Worm (Caenorhabditis elegans) whole organism, young adult: ENCODE results near the gene F56D6.11.

Experiments
- B0035.1 ChIP-seq: sonication (generic microtip); optimal IDR thresholded peaks from 2 replicates; lab custom pipeline; 2016; ENCODE audit warnings: missing genetic modification characterization, mild to moderate bottlenecking, missing compliant biosample characterization, missing genotype, missing genetic modification reagents
- B0261.1 ChIP-seq: sonication (generic microtip); optimal IDR thresholded peaks from 2 replicates; lab custom pipeline; 2016; ENCODE audit warnings: mild to moderate bottlenecking, missing genetic modification characterization, moderate library complexity, missing compliant biosample characterization
- C06A6.2 ChIP-seq: fragments of 200-800 bp; sonication (Bioruptor generic); conservative IDR thresholded peaks from 2 replicates; pipeline ENCODE4 v1.3.6; 2022; ENCODE audit warnings: missing genetic modification characterization, missing compliant biosample characterization
- F23B12.7 ChIP-seq: sonication (generic microtip); optimal IDR thresholded peaks from 2 replicates; lab custom pipeline; 2017; ENCODE audit warnings: missing genetic modification characterization, mild to moderate bottlenecking, missing compliant biosample characterization, antibody characterized with exemption, moderate library complexity; ENCODE audit not compliant: insufficient read depth
- F57A8.1 ChIP-seq: fragments of 200-800 bp; sonication (Bioruptor generic); optimal IDR thresholded peaks from 2 replicates; lab custom pipeline; 2018; ENCODE audit warnings: mild to moderate bottlenecking, missing genetic modification characterization, moderate library complexity, missing compliant biosample characterization
- Y56A3A.18 ChIP-seq: fragments of 200-800 bp; sonication (Bioruptor generic); IDR thresholded peaks from 2 replicates; pipeline ENCODE4 v1.3.6; 2022; ENCODE audit warnings: missing genetic modification reagents, missing genetic modification characterization, missing compliant biosample characterization
- akir-1 ChIP-seq: fragments of 200-800 bp; sonication (Bioruptor generic); optimal IDR thresholded peaks from 2 replicates; lab custom pipeline; 2018; ENCODE audit warnings: mild to moderate bottlenecking, missing genetic modification characterization, moderate library complexity, missing compliant biosample characterization
- ama-1 ChIP-seq, 3 experiments: fragments of 150-350 bp in 1 of 3; sonication (generic microtip) in 2 of 3; optimal IDR thresholded peaks; 2 replicates each; lab custom pipeline; 2014 to 2018; ENCODE audit warnings: missing biosample characterization in 2 of 3, missing genetic modification characterization in 2 of 3, missing genetic modification reagents in 2 of 3
- atf-7 ChIP-seq: sonication (generic microtip); optimal IDR thresholded peaks from 2 replicates; lab custom pipeline; 2017; ENCODE audit warnings: mild to moderate bottlenecking, missing genetic modification characterization, missing compliant biosample characterization
- athp-1 ChIP-seq: sonication (generic microtip); optimal IDR thresholded peaks from 2 replicates; lab custom pipeline; 2017; ENCODE audit warnings: mild to moderate bottlenecking, missing genetic modification characterization, missing compliant biosample characterization
- ceh-100 ChIP-seq: fragments of 200-800 bp; sonication (Bioruptor generic); IDR thresholded peaks from 2 replicates; pipeline ENCODE4 v1.3.6; 2022; ENCODE audit warnings: missing genetic modification reagents, missing genetic modification characterization, missing compliant biosample characterization
- ceh-27 ChIP-seq: fragments of 200-800 bp; sonication (Bioruptor generic); optimal IDR thresholded peaks from 2 replicates; lab custom pipeline; 2018; ENCODE audit warnings: mild to moderate bottlenecking, missing genetic modification characterization, moderate library complexity, missing compliant biosample characterization
- chd-7 ChIP-seq: sonication (generic microtip); optimal IDR thresholded peaks from 2 replicates; lab custom pipeline; 2016; ENCODE audit warnings: mild to moderate bottlenecking, missing genetic modification characterization, moderate library complexity, missing compliant biosample characterization
- dpl-1 ChIP-seq: fragments of 150-350 bp; optimal IDR thresholded peaks from 2 replicates; lab custom pipeline; 2014; ENCODE audit warnings: missing biosample characterization, missing genetic modification reagents, missing genetic modification characterization
- efl-1 ChIP-seq: fragments of 150-350 bp; optimal IDR thresholded peaks from 2 replicates; lab custom pipeline; 2014; ENCODE audit warnings: missing biosample characterization, missing genetic modification reagents, missing genetic modification characterization
- ets-4 ChIP-seq: fragments of 200-800 bp; sonication (Bioruptor generic); optimal IDR thresholded peaks from 2 replicates; lab custom pipeline; 2018; ENCODE audit warnings: mild to moderate bottlenecking, missing genetic modification characterization, missing compliant biosample characterization
- fkh-3 ChIP-seq: sonication (generic microtip); optimal IDR thresholded peaks from 2 replicates; lab custom pipeline; 2016; ENCODE audit warnings: mild to moderate bottlenecking, missing genetic modification characterization, missing compliant biosample characterization
- gei-17 ChIP-seq: fragments of 200-800 bp; sonication (Bioruptor generic); optimal IDR thresholded peaks from 2 replicates; lab custom pipeline; 2018; ENCODE audit warnings: mild to moderate bottlenecking, missing genetic modification characterization, missing compliant biosample characterization
- him-1 ChIP-seq: sonication (generic microtip); optimal IDR thresholded peaks from 2 replicates; lab custom pipeline; 2016; ENCODE audit warnings: missing genotype, missing genetic modification reagents, missing genetic modification characterization, missing compliant biosample characterization
- hmg-1.2 ChIP-seq: fragments of 200-800 bp; sonication (Bioruptor generic); IDR thresholded peaks from 2 replicates; pipeline ENCODE4 v1.3.6; 2022; ENCODE audit warnings: missing genetic modification reagents, missing genetic modification characterization, missing compliant biosample characterization
- hmg-20 ChIP-seq: fragments of 200-800 bp; sonication (Bioruptor generic); IDR thresholded peaks from 2 replicates; pipeline ENCODE4 v1.3.6; 2022; ENCODE audit warnings: missing genetic modification reagents, missing genetic modification characterization, missing compliant biosample characterization
- lsl-1 ChIP-seq: fragments of 200-800 bp; sonication (Bioruptor generic); optimal IDR thresholded peaks from 2 replicates; lab custom pipeline; 2018; ENCODE audit warnings: mild to moderate bottlenecking, missing genetic modification characterization, moderate library complexity, missing compliant biosample characterization
- madf-10 ChIP-seq: sonication (generic microtip); optimal IDR thresholded peaks from 2 replicates; lab custom pipeline; 2016; ENCODE audit warnings: mild to moderate bottlenecking, missing genetic modification characterization, missing compliant biosample characterization
- madf-8 ChIP-seq: fragments of 200-800 bp; sonication (Bioruptor generic); conservative IDR thresholded peaks from 2 replicates; pipeline ENCODE4 v1.3.6; 2022; ENCODE audit warnings: missing genetic modification reagents, missing genetic modification characterization, missing compliant biosample characterization
- mel-28 ChIP-seq: sonication (generic microtip); optimal IDR thresholded peaks from 2 replicates; lab custom pipeline; 2016; ENCODE audit warnings: borderline replicate concordance, mild to moderate bottlenecking, missing genetic modification characterization, missing compliant biosample characterization
- mxl-1 ChIP-seq: sonication (generic microtip); optimal IDR thresholded peaks from 2 replicates; lab custom pipeline; 2016; ENCODE audit warnings: missing genetic modification characterization, missing compliant biosample characterization
- nhr-179 ChIP-seq: sonication (generic microtip); optimal IDR thresholded peaks from 2 replicates; lab custom pipeline; 2016; ENCODE audit warnings: mild to moderate bottlenecking, missing genetic modification characterization, missing compliant biosample characterization
- nhr-80 ChIP-seq: sonication (generic microtip); optimal IDR thresholded peaks from 2 replicates; lab custom pipeline; 2016; ENCODE audit warnings: missing genetic modification characterization, missing compliant biosample characterization
- pha-4 ChIP-seq: fragments of 150-350 bp; sonication (generic microtip); optimal IDR thresholded peaks from 2 replicates; lab custom pipeline; 2014; ENCODE audit warnings: missing biosample characterization, missing genetic modification reagents, missing genetic modification characterization
- sptf-2 ChIP-seq: fragments of 200-800 bp; sonication (Bioruptor generic); optimal IDR thresholded peaks from 2 replicates; lab custom pipeline; 2018; ENCODE audit warnings: mild to moderate bottlenecking, missing genetic modification characterization, missing compliant biosample characterization
- tbp1 ChIP-seq: fragments of 200-800 bp; sonication (Bioruptor generic); optimal IDR thresholded peaks from 2 replicates; lab custom pipeline; 2018; ENCODE audit warnings: mild to moderate bottlenecking, missing genetic modification characterization, missing compliant biosample characterization
- tlf-1 ChIP-seq: fragments of 200-800 bp; sonication (Bioruptor generic); optimal IDR thresholded peaks from 2 replicates; lab custom pipeline; 2018; ENCODE audit warnings: mild to moderate bottlenecking, missing genetic modification characterization, missing compliant biosample characterization
- unc-62 ChIP-seq: fragments of 150-350 bp; optimal IDR thresholded peaks from 2 replicates; lab custom pipeline; 2014; ENCODE audit warnings: missing biosample characterization, missing genetic modification reagents, missing genetic modification characterization
- ztf-25 ChIP-seq: fragments of 200-800 bp; sonication (Bioruptor generic); IDR thresholded peaks from 2 replicates; pipeline ENCODE4 v1.3.6; 2022; ENCODE audit warnings: missing genetic modification reagents, missing genetic modification characterization, missing compliant biosample characterization
- ztf-28 ChIP-seq: fragments of 200-800 bp; sonication (Bioruptor generic); IDR thresholded peaks from 2 replicates; pipeline ENCODE4 v1.3.6; 2022; ENCODE audit warnings: missing genetic modification reagents, missing genetic modification characterization, missing compliant biosample characterization

F56D6.11 gene

DNA sequence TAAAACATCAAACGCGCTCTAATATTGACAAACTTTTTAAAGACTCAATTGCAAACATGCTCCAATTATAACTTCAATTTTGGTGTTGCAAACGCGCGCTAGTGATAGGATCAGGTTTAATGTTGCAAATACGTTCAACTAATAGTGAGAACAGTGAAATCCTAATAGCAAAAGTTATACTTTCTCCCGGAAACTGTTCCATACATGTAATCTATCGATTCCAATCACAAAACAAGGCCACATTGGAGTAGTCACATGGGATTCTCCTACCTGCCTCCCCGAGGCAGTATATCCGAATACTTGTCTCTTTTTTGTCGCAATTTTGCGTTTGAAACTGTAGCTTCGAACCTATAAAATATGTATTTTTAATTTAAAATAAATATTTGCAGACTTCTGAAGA lies 36.4 kb downstream of the F56D6.11 start:
- TF ChIP-seq ztf-28 (GFP tag; lab: Robert Waterston, UW), result no peak

DNA sequence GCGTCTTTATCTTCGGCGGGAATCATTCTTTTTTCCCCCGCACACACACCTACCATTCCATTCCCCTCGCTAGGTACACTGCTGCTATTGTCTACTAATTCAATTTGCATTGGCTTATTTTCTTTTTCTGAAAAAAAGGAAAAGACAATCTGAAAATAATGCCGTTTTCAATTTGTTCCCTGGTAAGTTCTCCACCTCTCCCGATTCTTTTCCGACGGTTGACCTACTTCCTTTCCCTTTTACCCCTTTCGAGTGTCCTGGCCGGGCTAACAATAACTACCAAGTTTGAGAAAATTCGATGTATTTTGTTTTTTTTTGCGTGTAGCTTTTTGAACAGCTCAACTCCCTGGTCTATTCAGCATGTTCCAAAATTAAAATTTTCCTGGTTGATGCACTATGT lies 39.0 kb downstream of the F56D6.11 start, which contains the start of gene F37C4.4:
TSS of gene F37C4.4 (plus strand) at position 58 of the 400 bp plus-strand sequence.
- TF ChIP-seq mxl-1 (no peak), dpl-1 (no peak), tlf-1 (no peak), ets-4 (GFP tag; lab: Kevin White, UChicago) (no peak), atf-7 (no peak), F57A8.1 (no peak), pha-4 (no peak), chd-7 (no peak), ztf-25 (GFP tag; lab: Robert Waterston, UW) (no peak), nhr-179 (tag; lab: Kevin White, UChicago) (no peak), Y56A3A.18 (GFP tag; lab: Robert Waterston, UW) (no peak), B0035.1 (no peak), unc-62 (GFP tag; lab: Kevin White, UChicago) (no peak), C06A6.2 (no peak), ceh-27 (GFP tag; lab: Kevin White, UChicago) (no peak), ama-1 (optimal IDR thresholded peaks at IDR 0.05; lab: Kevin White, UChicago) (no peak), ama-1 (GFP tag; optimal IDR thresholded peaks at IDR 0.05; lab: Kevin White, UChicago) (no peak), him-1 (tag; lab: Kevin White, UChicago) (no peak)

DNA sequence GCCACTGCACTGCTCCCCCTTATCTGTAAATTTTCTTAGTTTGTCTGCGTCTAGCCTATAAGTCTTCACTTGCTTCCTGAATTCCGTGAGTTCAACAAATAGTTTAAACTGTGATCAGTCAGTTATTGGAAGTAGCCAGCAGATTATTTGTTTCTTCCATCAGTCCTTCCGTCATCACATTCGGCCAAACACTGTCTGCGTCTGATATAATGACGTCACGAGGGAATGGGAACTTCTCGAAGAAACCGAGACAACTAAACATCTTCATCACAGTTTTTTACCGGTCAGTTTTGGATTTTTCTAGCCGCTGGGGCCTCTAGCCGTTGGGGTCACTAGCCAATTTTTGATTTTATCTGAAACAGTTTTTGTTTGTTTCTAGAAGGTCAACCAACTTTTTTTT lies 40.3 kb downstream of the F56D6.11 start:
- TF ChIP-seq akir-1 (GFP tag; lab: Kevin White, UChicago) (no peak), gei-17 (GFP tag; lab: Kevin White, UChicago) (no peak), nhr-80 (tag; lab: Kevin White, UChicago) (peak; percentile 34), F57A8.1 (no peak), madf-10 (tag; lab: Kevin White, UChicago) (no peak), B0261.1 (no peak)

DNA sequence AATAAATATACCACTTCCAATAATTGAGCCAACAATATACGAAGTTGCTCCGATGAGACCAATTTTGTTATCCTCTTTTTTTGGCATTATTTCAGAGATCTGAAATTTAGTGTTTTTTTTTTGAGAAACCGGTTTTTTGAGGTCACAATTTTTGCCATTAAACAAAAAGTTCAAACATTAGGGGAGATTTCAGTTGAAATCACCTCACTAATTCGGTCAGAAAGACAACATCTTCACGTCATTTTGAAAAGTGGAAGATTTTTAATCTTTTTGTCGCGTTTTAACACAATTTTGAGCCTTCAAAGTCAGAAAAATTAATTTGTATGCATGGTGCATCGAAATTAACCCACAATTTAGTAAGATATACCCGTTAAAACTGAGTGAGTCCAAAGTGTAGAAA lies 41.3 kb downstream of the F56D6.11 start, which contains the start of gene aat-8:
TSS of gene aat-8 (minus strand) at position 101 of the 400 bp plus-strand sequence.
- TF ChIP-seq tbp1 (GFP tag; lab: Kevin White, UChicago) (no peak), athp-1 (tag; lab: Kevin White, UChicago) (no peak), lsl-1 (GFP tag; lab: Kevin White, UChicago) (no peak), madf-8 (GFP tag; lab: Robert Waterston, UW) (no peak), fkh-3 (tag; lab: Kevin White, UChicago) (no peak), ets-4 (GFP tag; lab: Kevin White, UChicago) (no peak), F23B12.7 (no peak), hmg-20 (GFP tag; lab: Robert Waterston, UW) (no peak), nhr-80 (tag; lab: Kevin White, UChicago) (no peak), mxl-1 (no peak), sptf-2 (no peak), ceh-100 (GFP tag; lab: Robert Waterston, UW) (no peak), mel-28 (tag; lab: Kevin White, UChicago) (no peak), hmg-1.2 (GFP tag; lab: Robert Waterston, UW) (no peak), F57A8.1 (no peak), efl-1 (GFP tag; lab: Kevin White, UChicago) (no peak)
